Worm (Caenorhabditis elegans) whole organism, L2 larva: ENCODE data around the gene C49H3.6.
"Not testable (repeated sequence)": the region's sequence is repeated elsewhere in the genome, so short reads cannot be mapped to it uniquely, and the experiment has no call there.

Source experiments
- C34F6.9 ChIP-seq: fragments of 150-350 bp; optimal IDR thresholded peaks from 2 replicates; lab custom pipeline; 2014; ENCODE audit warnings: missing biosample characterization, missing genetic modification characterization
- F13H6.1 ChIP-seq: sonication (generic microtip); optimal IDR thresholded peaks from 2 replicates; lab custom pipeline; 2016; ENCODE audit warnings: missing genetic modification characterization, missing compliant biosample characterization
- Y55F3AM.14 ChIP-seq: fragments of 200-800 bp; sonication (Bioruptor generic); optimal IDR thresholded peaks from 2 replicates; lab custom pipeline; 2018; ENCODE audit warnings: mild to moderate bottlenecking, missing genetic modification characterization, missing compliant biosample characterization
- ceh-16 ChIP-seq: fragments of 150-350 bp; optimal IDR thresholded peaks from 2 replicates; lab custom pipeline; 2014; ENCODE audit warnings: missing biosample characterization, missing genetic modification characterization
- crh-2 ChIP-seq: sonication (generic microtip); optimal IDR thresholded peaks from 2 replicates; lab custom pipeline; 2017; ENCODE audit warnings: missing biosample characterization, missing genetic modification characterization
- elt-1 ChIP-seq: fragments of 150-350 bp; optimal IDR thresholded peaks from 2 replicates; lab custom pipeline; 2014; ENCODE audit warnings: missing biosample characterization, missing genetic modification characterization
- gmeb-1 ChIP-seq: fragments of 150-350 bp; optimal IDR thresholded peaks from 2 replicates; lab custom pipeline; 2014; ENCODE audit warnings: missing biosample characterization, missing genetic modification characterization
- lin-13 ChIP-seq: fragments of 150-350 bp; optimal IDR thresholded peaks from 2 replicates; lab custom pipeline; 2014; ENCODE audit warnings: missing biosample characterization, missing genetic modification reagents, missing genetic modification characterization
- lsy-2 ChIP-seq, 2 experiments: fragments of 150-350 bp in 1 of 2; sonication (generic microtip) in 1 of 2; optimal IDR thresholded peaks; 2 replicates each; lab custom pipeline; 2014 to 2017; ENCODE audit warnings: missing biosample characterization in 2 of 2, missing genetic modification characterization in 2 of 2
- mab-5 ChIP-seq: fragments of 150-350 bp; optimal IDR thresholded peaks from 2 replicates; lab custom pipeline; 2014; ENCODE audit warnings: missing biosample characterization, missing genetic modification characterization
- mdl-1 ChIP-seq, 2 experiments: fragments of 150-350 bp in 1 of 2; sonication (generic microtip) in 1 of 2; optimal IDR thresholded peaks; 2 replicates each; lab custom pipeline; 2017; ENCODE audit warnings: missing biosample characterization in 2 of 2, missing genetic modification characterization in 2 of 2
- nhr-129 ChIP-seq: fragments of 150-350 bp; optimal IDR thresholded peaks from 2 replicates; lab custom pipeline; 2014; ENCODE audit warnings: missing biosample characterization, missing genetic modification characterization
- nhr-23 ChIP-seq: fragments of 150-350 bp; optimal IDR thresholded peaks from 2 replicates; lab custom pipeline; 2014; ENCODE audit warnings: missing biosample characterization, missing genetic modification reagents, missing genetic modification characterization
- nhr-25 ChIP-seq: fragments of 150-350 bp; sonication (generic microtip); optimal IDR thresholded peaks from 3 replicates; lab custom pipeline; 2014; ENCODE audit warnings: missing biosample characterization, missing genetic modification characterization
- sma-3 ChIP-seq: sonication (generic microtip); optimal IDR thresholded peaks from 2 replicates; lab custom pipeline; 2016; ENCODE audit warnings: missing genetic modification reagents, missing genetic modification characterization, missing compliant biosample characterization
- sma-9 ChIP-seq, 2 experiments: fragments of 150-350 bp in 1 of 2; sonication (generic microtip) in 1 of 2; optimal IDR thresholded peaks; 2 replicates each; lab custom pipeline; 2014 to 2016; ENCODE audit warnings: missing genetic modification characterization in 2 of 2, mild to moderate bottlenecking in 1 of 2, missing biosample characterization in 1 of 2, missing compliant biosample characterization in 1 of 2, missing genetic modification reagents in 1 of 2, moderate library complexity in 1 of 2
- snpc-4 ChIP-seq: fragments of 150-350 bp; optimal IDR thresholded peaks from 2 replicates; lab custom pipeline; 2014; ENCODE audit warnings: missing biosample characterization, missing genetic modification characterization
- unc-55 ChIP-seq: fragments of 150-350 bp; sonication (generic microtip); optimal IDR thresholded peaks from 3 replicates; lab custom pipeline; 2014; ENCODE audit warnings: missing biosample characterization, missing genetic modification reagents, missing genetic modification characterization
- zag-1 ChIP-seq: fragments of 150-350 bp; optimal IDR thresholded peaks from 2 replicates; lab custom pipeline; 2014; ENCODE audit warnings: missing biosample characterization, missing genetic modification characterization

Gene C49H3.6

DNA sequence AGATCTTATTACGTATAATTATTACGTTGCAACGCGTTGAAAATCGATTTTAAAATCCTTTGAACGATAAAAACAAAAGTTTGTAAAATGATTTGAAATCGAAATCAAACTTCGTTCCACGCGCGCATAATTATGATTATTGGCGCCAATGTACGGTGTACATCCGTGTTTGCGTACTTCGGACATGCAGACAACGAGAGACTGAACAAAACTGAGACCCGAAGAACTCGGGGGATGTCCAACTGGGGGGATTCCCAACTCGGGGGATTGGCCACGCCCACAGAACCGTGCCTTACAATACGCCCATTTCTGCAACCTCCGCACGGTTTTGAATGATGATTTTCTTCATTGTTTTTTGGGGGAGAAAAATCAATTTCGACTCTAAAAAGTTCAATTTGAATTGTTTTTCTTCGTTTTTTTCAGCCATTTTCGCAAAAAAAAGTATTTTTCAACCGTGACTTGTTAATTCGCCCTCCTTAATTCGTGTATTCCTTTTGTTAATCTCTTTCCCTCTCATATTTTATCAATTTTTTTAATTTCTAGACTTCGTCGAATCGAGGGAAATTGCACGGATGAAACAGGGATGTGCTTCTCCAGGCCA, 43.5 kb downstream of the C49H3.6 start, which contains the start of gene F20D12.12:
Gene F20D12.12, plus strand, starts transcription at position 542 of the 601 bp plus-strand sequence.
- TF ChIP-seq snpc-4 (peak; percentile 7), unc-55 (GFP tag; lab: Kevin White, UChicago) (peak; percentile 55), nhr-129 (tag; lab: Kevin White, UChicago) (peak; percentile 74), nhr-25 (tag; lab: Kevin White, UChicago) (peak; percentile 24), lin-13 (GFP tag; lab: Kevin White, UChicago) (peak; percentile 65), C34F6.9 (tag; lab: Kevin White, UChicago) (peak; percentile 72), zag-1 (tag; lab: Kevin White, UChicago) (peak; percentile 49), crh-2 (tag; lab: Kevin White, UChicago) (peak; percentile 33), lsy-2 (tag; optimal IDR thresholded peaks at IDR 0.05; lab: Kevin White, UChicago) (peak; percentile 82 to 96), sma-9 (GFP tag; optimal IDR thresholded peaks at IDR 0.05; lab: Kevin White, UChicago) (peak; percentile 75), F13H6.1 (tag; lab: Kevin White, UChicago) (peak; percentile 68), gmeb-1 (tag; lab: Kevin White, UChicago) (peak; percentile 32), sma-3 (GFP tag; lab: Kevin White, UChicago) (peak; percentile 68)
- TF ChIP-seq sma-9 (tag; optimal IDR thresholded peaks at IDR 0.05; lab: Kevin White, UChicago): not testable (repeated sequence)

DNA sequence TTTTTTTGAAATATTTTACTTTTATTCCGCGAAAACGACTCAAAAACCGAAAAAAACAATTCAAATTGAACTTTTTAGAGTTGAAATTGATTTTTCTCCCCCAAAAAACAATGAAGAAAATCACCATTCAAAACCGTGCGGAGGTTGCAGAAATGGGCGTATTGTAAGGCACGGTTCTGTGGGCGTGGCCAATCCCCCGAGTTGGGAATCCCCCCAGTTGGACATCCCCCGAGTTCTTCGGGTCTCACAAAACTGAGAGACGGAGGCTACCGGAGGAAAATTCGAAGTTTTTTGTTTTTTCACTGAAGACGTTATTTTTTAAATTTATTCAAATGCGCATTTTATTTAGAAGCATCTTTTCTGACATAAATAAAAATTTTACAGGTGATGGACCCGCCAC, 44.8 kb downstream of the C49H3.6 start, which contains the start of gene mcm-3AP:
Gene mcm-3AP, plus strand, starts transcription at position 383 of the 400 bp plus-strand sequence.
- TF ChIP-seq unc-55 (GFP tag; lab: Kevin White, UChicago) (peak; percentile 48), C34F6.9 (tag; lab: Kevin White, UChicago) (peak; percentile 2), F13H6.1 (tag; lab: Kevin White, UChicago) (peak; percentile 8), lsy-2 (tag; optimal IDR thresholded peaks at IDR 0.05; lab: Kevin White, UChicago) (peak in 1 of 2 experiments; percentile 63)

DNA sequence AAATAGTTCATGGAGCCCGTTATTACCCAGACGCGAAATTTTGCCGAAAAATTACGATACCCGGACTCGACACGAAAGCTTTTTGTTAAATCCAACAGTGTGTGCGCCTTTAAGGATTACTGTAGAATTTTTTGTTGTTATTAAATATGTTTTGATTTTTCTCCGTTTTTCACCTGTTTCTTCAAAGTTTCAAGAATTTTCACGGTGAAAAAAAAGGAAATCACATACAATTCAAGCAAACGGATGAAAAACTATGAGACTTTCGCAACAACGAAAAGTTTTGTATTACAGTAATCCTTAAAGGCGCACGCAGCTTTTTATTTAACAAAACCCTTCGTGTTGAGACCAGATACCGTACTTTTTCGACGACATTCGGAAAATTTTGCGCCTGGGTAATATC, 50.5 kb downstream of the C49H3.6 start:
- TF ChIP-seq ceh-16 (tag; lab: Kevin White, UChicago): no peak
- TF ChIP-seq F13H6.1 (tag; lab: Kevin White, UChicago): no peak
- TF ChIP-seq nhr-23 (tag; lab: Kevin White, UChicago): no peak
- TF ChIP-seq elt-1 (tag; lab: Kevin White, UChicago): no peak
- no peak for TF ChIP-seq nhr-129 (tag; lab: Kevin White, UChicago)
- TF ChIP-seq, all 48 proteins: peak for 0

DNA sequence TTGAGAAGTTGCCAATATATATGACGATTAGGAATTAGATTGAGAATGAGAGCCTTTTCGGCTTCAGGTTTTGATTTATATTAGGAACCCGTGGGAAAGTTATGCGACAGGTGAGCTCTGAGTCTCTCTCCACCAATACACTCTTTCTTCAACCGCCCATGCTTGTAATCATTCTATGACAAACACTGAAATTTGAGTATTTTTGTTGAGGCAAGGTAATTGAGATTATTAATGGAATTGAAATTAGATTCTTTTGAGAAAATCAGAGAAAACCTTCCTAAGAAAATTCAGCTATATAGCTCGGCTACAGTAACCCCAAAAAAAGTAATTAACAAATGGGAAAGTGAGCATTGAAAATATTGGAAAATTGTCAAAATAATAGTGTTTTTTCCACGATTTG, 52.3 kb downstream of the C49H3.6 start, which contains the start of gene ceh-19:
Gene ceh-19, minus strand, starts transcription at position 101 of the 400 bp plus-strand sequence.
- no peak for TF ChIP-seq mdl-1 (tag; optimal IDR thresholded peaks at IDR 0.05; lab: Kevin White, UChicago)
- TF ChIP-seq mab-5: no peak
- TF ChIP-seq lsy-2 (tag; optimal IDR thresholded peaks at IDR 0.05; lab: Kevin White, UChicago): no peak
- TF ChIP-seq Y55F3AM.14 (GFP tag; lab: Kevin White, UChicago): no peak
- no peak for TF ChIP-seq lin-13 (GFP tag; lab: Kevin White, UChicago)
- TF ChIP-seq ceh-16 (tag; lab: Kevin White, UChicago): no peak
